Fruit fly (Drosophila melanogaster) whole organism, adult: ENCODE results near the gene Ssadh.

Source experiments
- CG14711 ChIP-seq: fragments of 200-800 bp; sonication (Bioruptor generic); optimal IDR thresholded peaks from 2 replicates; lab custom pipeline; 2018; ENCODE audit warnings: missing biosample characterization, mild to moderate bottlenecking, missing genetic modification characterization, moderate library complexity
- CG33017 ChIP-seq: fragments of 200-800 bp; sonication (Bioruptor generic); optimal IDR thresholded peaks from 2 replicates; lab custom pipeline; 2018; ENCODE audit warnings: missing biosample characterization, mild to moderate bottlenecking, missing genetic modification characterization, moderate library complexity
- CG5204 ChIP-seq: fragments of 200-800 bp; sonication (Bioruptor generic); optimal IDR thresholded peaks from 2 replicates; lab custom pipeline; 2016; ENCODE audit warnings: missing biosample characterization, missing genetic modification characterization
- CG7101 ChIP-seq: fragments of 200-800 bp; sonication (Bioruptor generic); optimal IDR thresholded peaks from 2 replicates; lab custom pipeline; 2018; ENCODE audit warnings: missing biosample characterization, mild to moderate bottlenecking, missing genetic modification characterization, moderate library complexity
- Clk ChIP-seq: fragments of 200-800 bp; sonication (Bioruptor generic); optimal IDR thresholded peaks from 2 replicates; lab custom pipeline; 2017; ENCODE audit warnings: missing biosample characterization, missing genetic modification characterization
- Crg-1 ChIP-seq: fragments of 200-800 bp; sonication (Bioruptor generic); optimal IDR thresholded peaks from 2 replicates; lab custom pipeline; 2016; ENCODE audit warnings: missing biosample characterization, missing genetic modification characterization
- bab1 ChIP-seq: fragments of 200-800 bp; sonication (Bioruptor generic); optimal IDR thresholded peaks from 3 replicates; lab custom pipeline; 2019; ENCODE audit warnings: missing biosample characterization, mild to moderate bottlenecking, missing genetic modification characterization, moderate library complexity
- tj ChIP-seq: fragments of 200-800 bp; sonication (Bioruptor generic); optimal IDR thresholded peaks from 3 replicates; lab custom pipeline; 2017; ENCODE audit warnings: missing biosample characterization, mild to moderate bottlenecking, missing genetic modification characterization, moderate library complexity

DNA sequence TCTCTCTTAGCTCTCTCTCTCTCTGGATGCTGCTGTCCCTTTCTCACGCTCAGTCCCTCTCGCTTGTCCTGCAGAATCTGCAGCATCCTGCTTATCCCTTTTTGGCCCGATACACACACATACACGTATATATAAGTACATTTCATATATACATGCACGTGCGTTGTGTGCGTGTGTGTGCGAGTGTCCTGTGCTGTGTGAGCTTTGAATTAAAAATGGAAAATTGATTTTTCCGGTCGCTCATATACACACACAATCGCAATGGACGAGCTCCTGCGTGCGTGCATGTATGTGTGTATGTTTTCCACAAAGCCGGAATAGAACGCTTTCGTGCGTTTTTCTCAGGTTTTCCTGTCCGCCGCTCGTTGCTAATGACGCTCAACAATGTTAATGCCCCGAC, 38.2 kb downstream of the Ssadh start:
- no peak for TF ChIP-seq CG5204 (GFP tag; lab: Kevin White, UChicago)
- TF ChIP-seq CG14711 (tag; lab: Kevin White, UChicago): no peak
- no peak for TF ChIP-seq tj (GFP tag; lab: Kevin White, UChicago)
- TF ChIP-seq CG7101 (tag; lab: Kevin White, UChicago): no peak
- no peak for TF ChIP-seq CG33017
- no peak for TF ChIP-seq bab1 (GFP tag; lab: Kevin White, UChicago)
- TF ChIP-seq Clk (GFP tag; lab: Kevin White, UChicago): no peak
- TF ChIP-seq Crg-1 (GFP tag; lab: Kevin White, UChicago): no peak
